Fruit fly (Drosophila melanogaster): Measurements from ENCODE around the gene mip130.

The mip130 gene

DNA sequence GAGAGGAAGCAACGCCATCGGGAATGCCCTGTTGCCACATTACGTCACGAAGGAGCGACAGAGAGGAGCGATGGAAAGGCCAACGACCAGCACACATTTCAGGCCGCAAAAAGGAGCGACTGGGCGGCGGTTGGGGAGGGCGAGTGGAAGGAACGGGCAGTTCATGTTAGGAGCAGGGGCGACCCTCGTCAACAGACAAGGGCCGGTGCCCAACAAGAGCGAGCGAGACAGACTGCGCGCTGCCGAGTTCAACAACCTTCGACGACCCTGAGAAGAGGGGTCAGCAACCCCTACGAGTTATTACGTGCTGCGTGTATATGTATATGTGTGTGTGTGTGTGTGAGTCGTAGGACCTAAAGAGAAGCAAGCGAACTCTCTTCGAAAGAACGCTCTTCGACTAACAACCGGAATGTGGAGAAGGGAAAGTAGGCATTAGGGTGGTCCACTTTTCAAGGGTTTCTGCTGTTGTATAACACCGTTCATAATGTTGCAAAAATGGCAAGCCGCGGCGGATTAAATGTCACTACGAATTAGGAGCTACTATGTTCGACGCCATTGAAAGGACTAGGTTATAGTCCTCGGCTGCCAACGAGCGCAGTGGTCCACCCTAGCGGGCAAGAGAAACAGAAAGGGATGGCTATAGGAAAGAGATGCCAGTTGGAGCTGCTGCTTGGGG is 43.5 kb downstream of the mip130 start (continued):
- TF ChIP-seq CG30020 (tag; optimal IDR thresholded peaks at IDR 0.05) (peak; percentile 70), CG5953 (GFP tag; IDR thresholded peaks at IDR 0.05) (peak; percentile 91), oc (tag; optimal IDR thresholded peaks at IDR 0.05) (peak; percentile 97), CTCF (GFP tag; optimal IDR thresholded peaks at IDR 0.05) (peak; percentile 63), HLH3B (GFP tag; IDR thresholded peaks at IDR 0.05) (peak; percentile 96), Rx (GFP tag; IDR thresholded peaks at IDR 0.05) (peak; percentile 92), CG12744 (GFP tag; optimal IDR thresholded peaks at IDR 0.05) (peak; percentile 91), Nf-YC (tag; optimal IDR thresholded peaks at IDR 0.05) (peak; percentile 76), shn (GFP tag; optimal IDR thresholded peaks at IDR 0.05) (peak; percentile 94), Hmx (GFP tag; optimal IDR thresholded peaks at IDR 0.05) (peak; percentile 85), CG14050 (GFP tag; IDR thresholded peaks at IDR 0.05) (peak; percentile 84), CG30431 (GFP tag; optimal IDR thresholded peaks at IDR 0.05) (peak; percentile 96), stc (GFP tag; IDR thresholded peaks at IDR 0.05) (peak; percentile 96), CG16813 (GFP tag; IDR thresholded peaks at IDR 0.05; ENCODE audit: partially characterized antibody) (no peak), tll (GFP tag; optimal IDR thresholded peaks at IDR 0.05) (no peak), ham (GFP tag; IDR thresholded peaks at IDR 0.05) (peak; percentile 73), Atf3 (GFP tag; optimal IDR thresholded peaks at IDR 0.05) (peak; percentile 93), CG6689 (GFP tag; IDR thresholded peaks at IDR 0.05) (peak; percentile 94), lmd (GFP tag; IDR thresholded peaks at IDR 0.05) (peak; percentile 92), CG18476 (GFP tag; optimal IDR thresholded peaks at IDR 0.05) (peak; percentile 89), nerfin-2 (GFP tag; IDR thresholded peaks at IDR 0.05; ENCODE audit: partially characterized antibody) (no peak), CG32772 (GFP tag; IDR thresholded peaks at IDR 0.05) (peak; percentile 93), Nf-YB (GFP tag; optimal IDR thresholded peaks at IDR 0.05) (peak; percentile 81), gsb-n (tag; optimal IDR thresholded peaks at IDR 0.05) (peak; percentile 95), ac (GFP tag; optimal IDR thresholded peaks at IDR 0.05) (peak; percentile 86), CG12391 (tag; optimal IDR thresholded peaks at IDR 0.05) (peak; percentile 96), CG17385 (GFP tag; optimal IDR thresholded peaks at IDR 0.05) (peak; percentile 90), Usf (GFP tag; optimal IDR thresholded peaks at IDR 0.05) (peak; percentile 81), ara (GFP tag; IDR thresholded peaks at IDR 0.05) (peak; percentile 96), Dip3 (GFP tag; optimal IDR thresholded peaks at IDR 0.05) (peak; percentile 95), br (optimal IDR thresholded peaks at IDR 0.05) (no peak), ash1 (GFP tag; optimal IDR thresholded peaks at IDR 0.05) (peak; percentile 86), CG10979 (tag; optimal IDR thresholded peaks at IDR 0.05) (peak; percentile 97), Gug (GFP tag; IDR thresholded peaks at IDR 0.05) (peak; percentile 89), CG9797 (GFP tag; optimal IDR thresholded peaks at IDR 0.05) (peak; percentile 56), E2f1 (GFP tag; IDR thresholded peaks at IDR 0.05) (peak; percentile 95), sc (optimal IDR thresholded peaks at IDR 0.05) (no peak), sc (GFP tag; optimal IDR thresholded peaks at IDR 0.05) (peak; percentile 95), CG10654 (GFP tag; optimal IDR thresholded peaks at IDR 0.05) (peak; percentile 96), CG43689 (GFP tag; IDR thresholded peaks at IDR 0.05) (peak; percentile 82), CG42726 (GFP tag; IDR thresholded peaks at IDR 0.05; ENCODE audit: partially characterized antibody) (no peak), Oli (tag; optimal IDR thresholded peaks at IDR 0.05) (peak; percentile 95), CHES-1-like (GFP tag; optimal IDR thresholded peaks at IDR 0.05) (peak; percentile 95), CG8478 (optimal IDR thresholded peaks at IDR 0.05) (no peak), NC2β (GFP tag; optimal IDR thresholded peaks at IDR 0.05) (peak; percentile 94), CG18599 (GFP tag; optimal IDR thresholded peaks at IDR 0.05) (peak; percentile 98), pnt (GFP tag; optimal IDR thresholded peaks at IDR 0.05) (peak; percentile 94), CG6654 (GFP tag; optimal IDR thresholded peaks at IDR 0.05) (peak; percentile 86), vnd (GFP tag; IDR thresholded peaks at IDR 0.05; ENCODE audit: partially characterized antibody) (no peak), HLH4C (GFP tag; IDR thresholded peaks at IDR 0.05; ENCODE audit: partially characterized antibody) (no peak), CG14014 (GFP tag; IDR thresholded peaks at IDR 0.05) (peak; percentile 95)
